Worm (Caenorhabditis elegans) whole organism, L1 larva: ENCODE data around the gene cyp-14A2.

Experiments used
- C04F5.9 ChIP-seq: sonication (generic microtip); optimal IDR thresholded peaks from 2 replicates; lab custom pipeline; 2016; ENCODE audit warnings: missing genetic modification characterization, missing compliant biosample characterization
- C16A3.4 ChIP-seq: fragments of 150-350 bp; optimal IDR thresholded peaks from 2 replicates; lab custom pipeline; 2014; ENCODE audit warnings: missing biosample characterization, missing genetic modification characterization
- F16B12.6 ChIP-seq: fragments of 150-350 bp; optimal IDR thresholded peaks from 2 replicates; lab custom pipeline; 2014; ENCODE audit warnings: missing biosample characterization, missing genetic modification characterization
- Y116A8C.19 ChIP-seq: sonication (generic microtip); optimal IDR thresholded peaks from 2 replicates; lab custom pipeline; 2016; ENCODE audit warnings: missing compliant biosample characterization, missing genetic modification characterization, borderline replicate concordance
- ama-1 ChIP-seq: fragments of 150-350 bp; optimal IDR thresholded peaks from 2 replicates; lab custom pipeline; 2014
- ceh-63 ChIP-seq: fragments of 200-800 bp; sonication (Bioruptor generic); optimal IDR thresholded peaks from 2 replicates; lab custom pipeline; 2018; ENCODE audit warnings: mild to moderate bottlenecking, missing genetic modification characterization, missing compliant biosample characterization
- ceh-8 ChIP-seq: fragments of 200-800 bp; sonication (Bioruptor generic); optimal IDR thresholded peaks from 2 replicates; lab custom pipeline; 2018; ENCODE audit warnings: mild to moderate bottlenecking, missing genetic modification characterization, moderate library complexity, missing compliant biosample characterization
- ceh-88 ChIP-seq: fragments of 200-800 bp; sonication (Bioruptor generic); IDR thresholded peaks from 2 replicates; pipeline ENCODE4 v1.3.6; 2022; ENCODE audit warnings: missing genetic modification characterization, missing compliant biosample characterization
- dpl-1 ChIP-seq, 3 experiments: fragments of 150-350 bp in 2 of 3; sonication (generic microtip) in 1 of 3; optimal IDR thresholded peaks; 2 replicates each; lab custom pipeline; 2014 to 2017; ENCODE audit warnings: missing biosample characterization in 3 of 3, missing genetic modification characterization in 3 of 3, missing genetic modification reagents in 3 of 3
- dsc-1 ChIP-seq: sonication (generic microtip); optimal IDR thresholded peaks from 2 replicates; lab custom pipeline; 2016; ENCODE audit warnings: mild to moderate bottlenecking, missing genetic modification characterization, missing compliant biosample characterization
- efl-3 ChIP-seq: fragments of 200-800 bp; sonication (Bioruptor generic); optimal IDR thresholded peaks from 2 replicates; lab custom pipeline; 2018; ENCODE audit warnings: mild to moderate bottlenecking, missing genetic modification characterization, missing compliant biosample characterization
- egl-27 ChIP-seq, 2 experiments: fragments of 150-350 bp in 1 of 2; sonication (generic microtip); optimal IDR thresholded peaks; 3 replicates each; lab custom pipeline; 2017 to 2018; ENCODE audit warnings: missing biosample characterization in 2 of 2, missing genetic modification characterization in 2 of 2, missing genetic modification reagents in 2 of 2
- elt-3 ChIP-seq, 6 experiments: fragments of 150-350 bp in 1 of 6; sonication (generic microtip); optimal IDR thresholded peaks; 2 replicates each; lab custom pipeline; 2017 to 2018; ENCODE audit warnings: missing biosample characterization in 6 of 6, missing genetic modification characterization in 6 of 6, inconsistent platforms in 1 of 6
- ets-5 ChIP-seq: fragments of 200-800 bp; sonication (Bioruptor generic); IDR thresholded peaks from 2 replicates; pipeline ENCODE4 v1.3.6; 2022; ENCODE audit warnings: missing genetic modification characterization, missing compliant biosample characterization
- fkh-10 ChIP-seq: sonication (generic microtip); optimal IDR thresholded peaks from 2 replicates; lab custom pipeline; 2017; ENCODE audit warnings: missing biosample characterization, missing genetic modification reagents, missing genetic modification characterization
- grh-1 ChIP-seq: fragments of 200-800 bp; sonication (Bioruptor generic); IDR thresholded peaks from 2 replicates; pipeline ENCODE4 v1.3.6; 2022; ENCODE audit warnings: missing genetic modification reagents, missing genetic modification characterization, missing compliant biosample characterization
- hlh-4 ChIP-seq: sonication (generic microtip); optimal IDR thresholded peaks from 2 replicates; lab custom pipeline; 2016; ENCODE audit warnings: mild to moderate bottlenecking, missing genetic modification characterization, missing compliant biosample characterization
- isw-1 ChIP-seq: fragments of 200-800 bp; sonication (Bioruptor generic); IDR thresholded peaks from 2 replicates; pipeline ENCODE4 v1.3.6; 2022; ENCODE audit warnings: missing genetic modification characterization, missing compliant biosample characterization
- lin-15B ChIP-seq: fragments of 150-350 bp; sonication (generic microtip); optimal IDR thresholded peaks from 3 replicates; lab custom pipeline; 2014; ENCODE audit warnings: missing biosample characterization, missing genetic modification characterization
- lin-39 ChIP-seq: fragments of 150-350 bp; optimal IDR thresholded peaks from 2 replicates; lab custom pipeline; 2014; ENCODE audit warnings: missing biosample characterization, missing genetic modification reagents, missing genetic modification characterization
- lsy-2 ChIP-seq, 2 experiments: fragments of 150-350 bp; optimal IDR thresholded peaks; 2 replicates each; lab custom pipeline; 2014; ENCODE audit warnings: missing biosample characterization in 2 of 2, missing genetic modification characterization in 2 of 2
- mab-9 ChIP-seq: fragments of 200-800 bp; sonication (Bioruptor generic); IDR thresholded peaks from 2 replicates; pipeline ENCODE4 v1.3.6; 2022; ENCODE audit warnings: missing genetic modification reagents, missing genetic modification characterization, missing compliant biosample characterization
- mdl-1 ChIP-seq, 2 experiments: fragments of 150-350 bp; optimal IDR thresholded peaks; 2 replicates each; lab custom pipeline; 2014 to 2017; ENCODE audit warnings: missing biosample characterization in 2 of 2, missing genetic modification characterization in 2 of 2, inconsistent platforms in 1 of 2
- nhr-11 ChIP-seq: fragments of 150-350 bp; optimal IDR thresholded peaks from 2 replicates; lab custom pipeline; 2014; ENCODE audit warnings: missing biosample characterization, missing genetic modification characterization
- nhr-12 ChIP-seq: sonication (generic microtip); optimal IDR thresholded peaks from 2 replicates; lab custom pipeline; 2017; ENCODE audit warnings: missing biosample characterization, missing genetic modification characterization
- nhr-19 ChIP-seq: fragments of 200-800 bp; sonication (Bioruptor generic); conservative IDR thresholded peaks from 2 replicates; pipeline ENCODE4 v1.3.6; 2022; ENCODE audit warnings: missing genetic modification characterization, missing compliant biosample characterization
- nhr-20 ChIP-seq: sonication (generic microtip); optimal IDR thresholded peaks from 2 replicates; lab custom pipeline; 2016; ENCODE audit warnings: mild to moderate bottlenecking, missing genetic modification characterization, missing compliant biosample characterization
- nhr-47 ChIP-seq: sonication (generic microtip); optimal IDR thresholded peaks from 2 replicates; lab custom pipeline; 2016; ENCODE audit warnings: mild to moderate bottlenecking, missing genetic modification characterization, moderate library complexity, missing compliant biosample characterization
- nhr-71 ChIP-seq: sonication (generic microtip); optimal IDR thresholded peaks from 2 replicates; lab custom pipeline; 2016; ENCODE audit warnings: mild to moderate bottlenecking, missing genetic modification characterization, moderate library complexity, missing compliant biosample characterization
- pax-3 ChIP-seq: fragments of 200-800 bp; sonication (Bioruptor generic); optimal IDR thresholded peaks from 2 replicates; lab custom pipeline; 2018; ENCODE audit warnings: mild to moderate bottlenecking, missing genetic modification characterization, moderate library complexity, missing compliant biosample characterization
- pqm-1 ChIP-seq: sonication (generic microtip); optimal IDR thresholded peaks from 3 replicates; lab custom pipeline; 2017; ENCODE audit warnings: missing biosample characterization, missing genetic modification characterization
- rnt-1 ChIP-seq: sonication (generic microtip); optimal IDR thresholded peaks from 2 replicates; lab custom pipeline; 2016; ENCODE audit warnings: mild to moderate bottlenecking, missing genetic modification characterization, moderate library complexity, missing compliant biosample characterization
- unc-62 ChIP-seq: fragments of 150-350 bp; optimal IDR thresholded peaks from 2 replicates; lab custom pipeline; 2014; ENCODE audit warnings: missing biosample characterization, missing genetic modification reagents, missing genetic modification characterization
- unc-98 ChIP-seq: fragments of 200-800 bp; sonication (Bioruptor generic); IDR thresholded peaks from 2 replicates; pipeline ENCODE4 v1.3.6; 2022; ENCODE audit warnings: missing genetic modification characterization, missing compliant biosample characterization
- vab-15 ChIP-seq: sonication (generic microtip); optimal IDR thresholded peaks from 2 replicates; lab custom pipeline; 2017; ENCODE audit warnings: missing genotype, mild to moderate bottlenecking, missing genetic modification characterization, missing compliant biosample characterization
- xbp-1 ChIP-seq: sonication (generic microtip); optimal IDR thresholded peaks from 2 replicates; lab custom pipeline; 2016; ENCODE audit warnings: missing genetic modification characterization, missing compliant biosample characterization
- zag-1 ChIP-seq: fragments of 150-350 bp; optimal IDR thresholded peaks from 2 replicates; lab custom pipeline; 2014; ENCODE audit warnings: missing biosample characterization, missing genetic modification characterization
- zip-4 ChIP-seq: fragments of 200-800 bp; sonication (Bioruptor generic); optimal IDR thresholded peaks from 2 replicates; lab custom pipeline; 2018; ENCODE audit warnings: mild to moderate bottlenecking, missing genetic modification characterization, moderate library complexity, missing compliant biosample characterization
- ztf-11 ChIP-seq, 2 experiments: sonication (generic microtip); optimal IDR thresholded peaks; 2 replicates each; lab custom pipeline; 2016 to 2017; ENCODE audit warnings: missing genetic modification characterization in 2 of 2, missing biosample characterization in 1 of 2, missing compliant biosample characterization in 1 of 2
- ztf-4 ChIP-seq: fragments of 150-350 bp; optimal IDR thresholded peaks from 2 replicates; lab custom pipeline; 2014; ENCODE audit warnings: missing biosample characterization, missing genetic modification characterization

cyp-14A2 gene

DNA sequence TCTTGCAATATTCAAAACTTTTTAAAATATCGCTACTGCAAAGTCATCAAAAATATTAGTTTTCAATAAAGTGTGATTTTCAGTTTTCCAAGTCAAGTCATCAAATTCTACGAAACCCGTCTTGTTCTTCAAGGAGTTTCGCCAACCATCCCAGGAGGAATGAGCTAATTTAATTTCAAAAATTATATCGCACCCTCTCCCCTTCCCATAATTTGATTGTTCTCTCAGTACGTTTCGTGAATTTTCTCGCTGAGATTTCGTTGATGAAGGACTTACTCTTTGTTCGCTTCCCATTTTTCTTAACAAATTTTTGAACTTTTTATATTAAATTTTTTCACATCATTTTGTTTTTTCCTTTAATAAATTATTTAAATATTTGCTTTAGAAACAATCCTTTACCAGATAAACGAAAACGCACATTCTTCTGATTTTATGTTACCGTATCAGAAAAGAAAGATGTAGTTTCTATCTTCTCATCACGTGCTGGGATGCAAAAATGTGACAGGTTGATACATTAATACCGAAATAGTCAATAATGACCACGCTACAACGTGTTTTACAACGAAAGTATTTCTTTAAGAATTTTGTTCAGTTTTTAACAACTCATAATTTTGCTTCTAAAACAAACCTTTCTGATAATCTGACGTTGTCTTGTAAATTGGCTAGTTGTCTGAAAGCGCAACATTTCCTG lies 22.7 kb downstream of the cyp-14A2 start (continued):
- no peak for TF ChIP-seq mab-9 (GFP tag; lab: Robert Waterston, UW)
- TF ChIP-seq pax-3 (tag; lab: Kevin White, UChicago), result no peak
- no peak for TF ChIP-seq C04F5.9 (tag; lab: Kevin White, UChicago)
- TF ChIP-seq ama-1 (lab: Kevin White, UChicago), result no peak
- no peak for TF ChIP-seq dsc-1 (tag; lab: Kevin White, UChicago)
- TF ChIP-seq nhr-11 (tag; lab: Kevin White, UChicago), result no peak
- no peak for TF ChIP-seq nhr-47
- TF ChIP-seq efl-3 (GFP tag; lab: Kevin White, UChicago), result no peak
- TF ChIP-seq fkh-10 (GFP tag; lab: Kevin White, UChicago), result no peak
- TF ChIP-seq zip-4 (GFP tag; lab: Kevin White, UChicago), result no peak
- no peak for TF ChIP-seq lin-39
- no peak for TF ChIP-seq Y116A8C.19
- TF ChIP-seq zag-1 (tag; lab: Kevin White, UChicago), result no peak
- no peak for TF ChIP-seq pqm-1
- peak in 2 of 6 experiments; percentile 7 to 24 for TF ChIP-seq elt-3 (tag; optimal IDR thresholded peaks at IDR 0.05; lab: Kevin White, UChicago)
- peak in 1 of 2 experiments; percentile 61 for TF ChIP-seq lsy-2 (tag; optimal IDR thresholded peaks at IDR 0.05; lab: Kevin White, UChicago)
- peak; percentile 82 for TF ChIP-seq nhr-20
- TF ChIP-seq ceh-63, result no peak
- TF ChIP-seq unc-62, result no peak
- no peak for TF ChIP-seq hlh-4
- peak; percentile 49 for TF ChIP-seq nhr-71 (tag; lab: Kevin White, UChicago)
- TF ChIP-seq mdl-1 (tag; optimal IDR thresholded peaks at IDR 0.05; lab: Kevin White, UChicago), result peak in 1 of 2 experiments; percentile 51
- no peak for TF ChIP-seq nhr-12 (tag; lab: Kevin White, UChicago)
- TF ChIP-seq dpl-1 (GFP tag; optimal IDR thresholded peaks at IDR 0.05; lab: Kevin White, UChicago), result peak in 1 of 3 experiments; percentile 5
- TF ChIP-seq isw-1, result no peak
- no peak for TF ChIP-seq ceh-88 (GFP tag; lab: Robert Waterston, UW)
- TF ChIP-seq rnt-1 (tag; lab: Kevin White, UChicago), result no peak
- no peak for TF ChIP-seq ztf-11 (tag; optimal IDR thresholded peaks at IDR 0.05; lab: Kevin White, UChicago)
- TF ChIP-seq unc-98 (GFP tag; lab: Robert Waterston, UW), result no peak
- peak; percentile 32; the same call in 1 of the 2 replicates for TF ChIP-seq nhr-19 (GFP tag; lab: Robert Waterston, UW)
- TF ChIP-seq ceh-8 (GFP tag; lab: Kevin White, UChicago), result no peak

DNA sequence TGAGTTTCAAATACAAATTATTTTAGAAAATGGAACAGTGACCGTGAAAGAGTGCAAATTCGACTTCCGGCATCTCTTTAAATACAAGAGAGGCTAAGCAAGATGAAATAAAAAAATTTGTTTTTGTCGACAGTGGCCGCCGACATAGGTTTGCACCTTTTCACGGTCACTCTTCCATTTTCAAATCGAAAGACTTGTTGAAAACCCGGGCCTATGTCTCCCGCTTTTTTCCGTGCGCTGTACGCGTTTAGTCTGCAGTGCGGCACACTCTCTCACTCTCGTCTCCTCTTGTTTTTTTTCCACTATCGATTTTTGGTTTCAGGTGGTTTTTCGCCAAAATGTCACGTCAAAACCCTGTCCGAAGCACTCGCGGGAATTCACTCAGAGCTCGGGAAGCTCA lies 24.4 kb downstream of the cyp-14A2 start, which contains the start of gene hpl-1:
Gene hpl-1 (plus strand): TSS at position 301 of the 400 bp plus-strand sequence.
- TF ChIP-seq Y116A8C.19 (no peak), egl-27 (tag; optimal IDR thresholded peaks at IDR 0.05; lab: Kevin White, UChicago) (no peak), lin-15B (tag; lab: Kevin White, UChicago) (no peak), zip-4 (GFP tag; lab: Kevin White, UChicago) (no peak), rnt-1 (tag; lab: Kevin White, UChicago) (no peak), nhr-12 (tag; lab: Kevin White, UChicago) (no peak), elt-3 (tag; optimal IDR thresholded peaks at IDR 0.05; lab: Kevin White, UChicago) (no peak), unc-98 (GFP tag; lab: Robert Waterston, UW) (no peak), ztf-11 (tag; optimal IDR thresholded peaks at IDR 0.05; lab: Kevin White, UChicago) (no peak), F16B12.6 (tag; lab: Kevin White, UChicago) (no peak), ztf-4 (tag; lab: Kevin White, UChicago) (no peak)

DNA sequence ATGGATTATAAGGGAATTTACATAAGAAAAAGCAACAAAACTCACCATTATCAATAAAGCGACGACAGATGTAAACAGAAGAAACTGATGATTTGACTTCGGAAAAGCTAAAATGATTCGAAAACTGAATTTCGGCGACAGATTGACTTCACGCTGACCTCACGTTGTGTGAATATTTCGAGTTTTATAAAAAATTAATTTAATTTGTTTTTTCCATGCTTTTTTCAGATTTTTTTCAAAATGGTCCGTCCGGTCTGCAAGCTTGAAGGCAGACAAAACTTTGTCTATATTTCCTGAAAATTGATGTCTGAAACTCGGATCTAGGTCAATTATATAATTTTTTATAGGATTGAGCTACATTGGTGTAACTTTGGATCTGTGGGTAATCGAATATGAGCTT lies 27.3 kb downstream of the cyp-14A2 start, which contains the start of gene K08H2.5:
Gene K08H2.5 (minus strand): TSS at position 101 of the 400 bp plus-strand sequence.
- TF ChIP-seq Y116A8C.19 (no peak), lsy-2 (tag; optimal IDR thresholded peaks at IDR 0.05; lab: Kevin White, UChicago) (no peak), xbp-1 (tag; lab: Kevin White, UChicago) (no peak), pax-3 (tag; lab: Kevin White, UChicago) (no peak), C16A3.4 (no peak), efl-3 (GFP tag; lab: Kevin White, UChicago) (no peak), ets-5 (no peak), isw-1 (no peak), grh-1 (GFP tag; lab: Robert Waterston, UW) (no peak), vab-15 (no peak)
